Fruit fly (Drosophila melanogaster): Measurements from ENCODE around the gene Acp76A.

DNA sequence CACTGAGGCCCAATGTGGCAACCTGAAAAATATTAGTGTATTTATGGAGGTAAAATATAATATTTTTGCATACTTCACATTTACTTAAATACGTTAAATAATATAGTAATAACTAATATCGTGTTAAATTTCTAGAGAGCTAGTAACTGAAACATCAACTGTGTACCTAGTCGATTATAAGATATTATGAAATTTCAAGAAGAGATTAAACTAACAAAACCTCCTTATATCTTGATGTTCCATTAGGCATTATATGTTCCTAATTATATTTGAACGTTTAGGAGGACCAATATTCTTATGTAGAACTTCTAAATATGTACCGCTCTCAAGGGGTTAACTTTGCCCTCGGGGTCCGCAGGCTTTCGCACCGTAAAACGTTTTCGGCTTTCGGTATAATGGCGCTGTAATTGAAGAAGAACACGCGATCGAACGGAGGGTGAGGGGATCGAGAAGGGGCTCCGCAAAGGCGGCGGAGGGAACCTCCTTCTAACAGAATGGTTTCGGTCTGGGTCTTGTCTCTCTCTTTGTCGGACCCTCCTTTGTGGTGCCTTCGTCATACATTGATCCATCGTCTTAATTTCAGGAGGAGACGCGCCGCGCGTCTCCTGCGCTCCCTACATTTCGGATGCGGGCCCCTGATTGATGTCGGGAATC lies 5.3 kb downstream of the Acp76A start:
- TF ChIP-seq CG15710 (tag; optimal IDR thresholded peaks at IDR 0.05) (peak; percentile 69), CG8301 (tag; optimal IDR thresholded peaks at IDR 0.05) (peak; percentile 45), rn (GFP tag; IDR thresholded peaks at IDR 0.05) (no peak), CG17806 (tag; optimal IDR thresholded peaks at IDR 0.05) (peak; percentile 62), CG4496 (GFP tag; IDR thresholded peaks at IDR 0.05) (no peak)

Data from whole organism, pupa.